Worm (Caenorhabditis elegans) whole organism, L1 larva: ENCODE measurements around the gene F46B3.16.

Experiments
- dsc-1 ChIP-seq: sonication (generic microtip); optimal IDR thresholded peaks from 2 replicates; lab custom pipeline; 2016; ENCODE audit warnings: mild to moderate bottlenecking, missing genetic modification characterization, missing compliant biosample characterization
- irx-1 ChIP-seq: sonication (generic microtip); optimal IDR thresholded peaks from 2 replicates; lab custom pipeline; 2016; ENCODE audit warnings: missing genetic modification characterization, missing compliant biosample characterization
- jun-1 ChIP-seq: fragments of 150-350 bp; optimal IDR thresholded peaks from 2 replicates; lab custom pipeline; 2014; ENCODE audit warnings: missing biosample characterization, missing genetic modification reagents, missing genetic modification characterization
- swsn-7 ChIP-seq: sonication (generic microtip); optimal IDR thresholded peaks from 2 replicates; lab custom pipeline; 2016; ENCODE audit warnings: missing genetic modification characterization, missing compliant biosample characterization
- xbp-1 ChIP-seq: sonication (generic microtip); optimal IDR thresholded peaks from 2 replicates; lab custom pipeline; 2016; ENCODE audit warnings: missing genetic modification characterization, missing compliant biosample characterization
- zag-1 ChIP-seq: fragments of 150-350 bp; optimal IDR thresholded peaks from 2 replicates; lab custom pipeline; 2014; ENCODE audit warnings: missing biosample characterization, missing genetic modification characterization

- TF ChIP-seq xbp-1 = no peak
- TF ChIP-seq swsn-7 (tag; lab: Kevin White, UChicago) = no peak
- TF ChIP-seq irx-1 (tag; lab: Kevin White, UChicago) = no peak
- TF ChIP-seq zag-1 (tag; lab: Kevin White, UChicago) = no peak
- no peak for TF ChIP-seq jun-1 (tag; lab: Kevin White, UChicago)
- no peak for TF ChIP-seq dsc-1
These were observed 32.5 kb downstream of the F46B3.16 start, which contains the start of gene mlt-11 for ce11 chrV:20666905-20667304.
